Worm (Caenorhabditis elegans): ENCODE measurements around the gene prx-19.

DNA sequence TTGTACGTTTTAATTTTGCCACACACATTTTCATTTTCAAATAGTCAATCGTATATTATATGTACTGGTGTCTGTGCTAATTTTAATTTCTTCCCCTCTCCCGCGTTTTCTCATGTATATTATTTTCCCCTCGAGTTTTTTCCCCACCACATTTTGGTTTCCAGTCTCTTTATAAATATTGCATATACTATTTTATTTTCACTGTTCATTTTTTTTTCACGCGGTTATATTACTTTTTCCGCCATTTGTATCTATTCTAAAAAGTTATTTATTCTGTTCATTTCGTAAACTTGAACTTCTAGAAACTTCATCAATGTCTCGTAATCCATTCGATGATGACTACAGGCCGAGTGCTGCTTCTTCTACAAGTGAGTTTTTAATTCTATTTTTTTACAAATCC is 33.1 kb downstream of the prx-19 start, which contains the start of gene snap-29:
- TF ChIP-seq snpc-4 (tag; optimal IDR thresholded peaks at IDR 0.05): no peak
- TF ChIP-seq egl-27 (tag; optimal IDR thresholded peaks at IDR 0.05): no peak
- TF ChIP-seq dmd-4 (tag; optimal IDR thresholded peaks at IDR 0.05): no peak
- TF ChIP-seq ZK546.5 (tag; optimal IDR thresholded peaks at IDR 0.05): no peak
- no peak for TF ChIP-seq ama-1 (optimal IDR thresholded peaks at IDR 0.05)
- TF ChIP-seq unc-62 (GFP tag; optimal IDR thresholded peaks at IDR 0.05): no peak
- no peak for TF ChIP-seq lin-13 (GFP tag; optimal IDR thresholded peaks at IDR 0.05)
- no peak for TF ChIP-seq nhr-23 (tag; optimal IDR thresholded peaks at IDR 0.05)
- TF ChIP-seq nhr-237 (tag; optimal IDR thresholded peaks at IDR 0.05): no peak
- TF ChIP-seq nhr-11 (tag; optimal IDR thresholded peaks at IDR 0.05): no peak
- no peak for TF ChIP-seq Y55F3AM.14 (GFP tag; optimal IDR thresholded peaks at IDR 0.05)
- TF ChIP-seq elt-3 (tag; optimal IDR thresholded peaks at IDR 0.05): no peak
- TF ChIP-seq ceh-82 (tag; optimal IDR thresholded peaks at IDR 0.05): no peak
- TF ChIP-seq mdl-1 (tag; optimal IDR thresholded peaks at IDR 0.05): no peak

Measured in whole organism, L2 larva.